Worm (Caenorhabditis elegans): ENCODE data around the gene nspb-5.

The nspb-5 gene

ce11 chrIV:6556624-6557368 is 42.0 kb upstream of the nspb-5 start, which contains the start of gene try-3 (continued):
- TF ChIP-seq dmd-4 (tag; optimal IDR thresholded peaks at IDR 0.05; ENCODE audit: borderline replicate concordance) (no peak), npax-4 (tag; optimal IDR thresholded peaks at IDR 0.05) (no peak), hlh-15 (tag; optimal IDR thresholded peaks at IDR 0.05) (no peak), fkh-10 (GFP tag; optimal IDR thresholded peaks at IDR 0.05) (no peak), ceh-22 (tag; optimal IDR thresholded peaks at IDR 0.05) (no peak), zip-5 (tag; optimal IDR thresholded peaks at IDR 0.05) (peak; percentile 22), mec-3 (tag; optimal IDR thresholded peaks at IDR 0.05; ENCODE audit: borderline replicate concordance) (no peak), tbx-7 (tag; optimal IDR thresholded peaks at IDR 0.05) (no peak), ahr-1 (tag; optimal IDR thresholded peaks at IDR 0.05) (peak; percentile 16), C08G9.2 (tag; optimal IDR thresholded peaks at IDR 0.05) (peak; percentile 17), unc-3 (GFP tag; conservative IDR thresholded peaks at IDR 0.05) (peak; percentile 43; the same call in 1 of the 2 replicates), unc-3 (tag; optimal IDR thresholded peaks at IDR 0.05) (peak; percentile 31), hlh-13 (GFP tag; optimal IDR thresholded peaks at IDR 0.05) (peak; percentile 16), syd-9 (tag; optimal IDR thresholded peaks at IDR 0.05) (peak; percentile 32), ets-4 (tag; optimal IDR thresholded peaks at IDR 0.05) (no peak), pat-9 (tag; optimal IDR thresholded peaks at IDR 0.05) (peak; percentile 50), pros-1 (tag; optimal IDR thresholded peaks at IDR 0.05) (peak; percentile 23), pag-3 (tag; optimal IDR thresholded peaks at IDR 0.05; ENCODE audit: borderline replicate concordance) (no peak), fkh-6 (tag; optimal IDR thresholded peaks at IDR 0.05) (no peak), ceh-2 (tag; optimal IDR thresholded peaks at IDR 0.05) (no peak), unc-42 (tag; optimal IDR thresholded peaks at IDR 0.05) (no peak), hlh-30 (tag; optimal IDR thresholded peaks at IDR 0.05; ENCODE audit: insufficient read depth) (no peak), lim-6 (tag; optimal IDR thresholded peaks at IDR 0.05) (no peak), ztf-16 (tag; optimal IDR thresholded peaks at IDR 0.05) (peak; percentile 67), sdc-2 (tag; optimal IDR thresholded peaks at IDR 0.05) (peak; percentile 14), ceh-24 (tag; optimal IDR thresholded peaks at IDR 0.05) (no peak), ttx-3 (tag; optimal IDR thresholded peaks at IDR 0.05) (peak; percentile 42), ceh-34 (tag; optimal IDR thresholded peaks at IDR 0.05) (peak; percentile 24), che-1 (tag; optimal IDR thresholded peaks at IDR 0.05) (peak; percentile 59), gmeb-2 (tag; optimal IDR thresholded peaks at IDR 0.05) (peak; percentile 51), odd-2 (tag; optimal IDR thresholded peaks at IDR 0.05) (peak; percentile 25), pha-4 (tag; optimal IDR thresholded peaks at IDR 0.05) (no peak), unc-55 (GFP tag; optimal IDR thresholded peaks at IDR 0.05) (no peak), sox-2 (GFP tag; IDR thresholded peaks at IDR 0.05) (no peak), elt-4 (tag; optimal IDR thresholded peaks at IDR 0.05) (no peak), eyg-1 (tag; optimal IDR thresholded peaks at IDR 0.05) (peak; percentile 36), ref-2 (tag; optimal IDR thresholded peaks at IDR 0.05) (peak; percentile 43), unc-86 (tag; optimal IDR thresholded peaks at IDR 0.05) (no peak), ceh-6 (GFP tag; optimal IDR thresholded peaks at IDR 0.05) (peak; percentile 58), sox-4 (tag; optimal IDR thresholded peaks at IDR 0.05) (peak; percentile 55), ceh-14 (tag; optimal IDR thresholded peaks at IDR 0.05) (peak; percentile 41), Y22D7AL.16 (tag; optimal IDR thresholded peaks at IDR 0.05) (no peak), elt-2 (tag; optimal IDR thresholded peaks at IDR 0.05) (peak; percentile 77), madf-2 (tag; optimal IDR thresholded peaks at IDR 0.05) (no peak), ama-1 (optimal IDR thresholded peaks at IDR 0.05) (no peak), dve-1 (tag; optimal IDR thresholded peaks at IDR 0.05) (peak; percentile 68), ceh-19 (GFP tag; optimal IDR thresholded peaks at IDR 0.05) (peak; percentile 52), pqm-1 (tag; optimal IDR thresholded peaks at IDR 0.05) (peak; percentile 26)

Data from whole organism, late embryonic.